Fruit fly (Drosophila melanogaster) whole organism, embryonic: ENCODE data around the gene bsk.
A peak's percentile ranks its signal among the peaks of the same experiment; 100 is the strongest.

Experiments used
- Aef1 ChIP-seq: fragments of 200-800 bp; sonication (Bioruptor generic); IDR thresholded peaks from 3 replicates; pipeline ENCODE4 v1.3.6; 2022; ENCODE audit warnings: missing biosample characterization, missing genetic modification characterization
- B-H2 ChIP-seq: fragments of 200-800 bp; sonication (Bioruptor generic); optimal IDR thresholded peaks from 2 replicates; lab custom pipeline; 2018; ENCODE audit warnings: missing biosample characterization, mild to moderate bottlenecking, missing genetic modification characterization
- C15 ChIP-seq: fragments of 200-800 bp; sonication (Bioruptor generic); IDR thresholded peaks from 3 replicates; pipeline ENCODE4 v1.3.6; 2022; ENCODE audit warnings: missing biosample characterization, missing genetic modification characterization
- CG1024 ChIP-seq: fragments of 200-800 bp; sonication (Bioruptor generic); IDR thresholded peaks from 2 replicates; pipeline ENCODE4 v1.3.6; 2022; ENCODE audit warnings: missing biosample characterization, missing genetic modification characterization
- CG10274 ChIP-seq: fragments of 200-800 bp; sonication (Bioruptor generic); optimal IDR thresholded peaks from 3 replicates; lab custom pipeline; 2017; ENCODE audit warnings: missing biosample characterization, mild to moderate bottlenecking, missing genetic modification characterization
- CG11247 ChIP-seq: fragments of 200-800 bp; sonication (Bioruptor generic); IDR thresholded peaks from 2 replicates; pipeline ENCODE4 v1.3.6; 2022; ENCODE audit warnings: missing biosample characterization, missing genetic modification characterization
- CG11456 ChIP-seq: fragments of 200-800 bp; sonication (Bioruptor generic); IDR thresholded peaks from 3 replicates; pipeline ENCODE4 v1.3.6; 2022; ENCODE audit warnings: missing biosample characterization, missing genetic modification characterization
- CG12391 ChIP-seq: fragments of 200-800 bp; sonication (Bioruptor generic); optimal IDR thresholded peaks from 3 replicates; lab custom pipeline; 2018; ENCODE audit warnings: missing biosample characterization, mild to moderate bottlenecking, missing genetic modification characterization, moderate library complexity
- CG15514 ChIP-seq: fragments of 200-800 bp; sonication (Bioruptor generic); optimal IDR thresholded peaks from 3 replicates; lab custom pipeline; 2017; ENCODE audit warnings: missing biosample characterization, missing genetic modification characterization, mild to moderate bottlenecking, moderate library complexity, missing genetic modification reagents
- CG1647 ChIP-seq: fragments of 200-800 bp; sonication (Bioruptor generic); optimal IDR thresholded peaks from 3 replicates; lab custom pipeline; 2016; ENCODE audit warnings: missing biosample characterization, missing genetic modification characterization
- CG17328 ChIP-seq: fragments of 200-800 bp; sonication (Bioruptor generic); IDR thresholded peaks from 2 replicates; pipeline ENCODE4 v1.3.6; 2022; ENCODE audit warnings: missing biosample characterization, missing genetic modification characterization
- CG1792 ChIP-seq: fragments of 200-800 bp; sonication (Bioruptor generic); optimal IDR thresholded peaks from 2 replicates; lab custom pipeline; 2016; ENCODE audit warnings: missing biosample characterization, missing genetic modification characterization
- CG2875 ChIP-seq: fragments of 200-800 bp; sonication (Bioruptor generic); optimal IDR thresholded peaks from 2 replicates; lab custom pipeline; 2017; ENCODE audit warnings: missing biosample characterization, mild to moderate bottlenecking, missing genetic modification characterization, missing genetic modification reagents
- CG3065 ChIP-seq: fragments of 200-800 bp; sonication (Bioruptor generic); optimal IDR thresholded peaks from 2 replicates; lab custom pipeline; 2016; ENCODE audit warnings: missing biosample characterization, missing genetic modification characterization
- CG3163 ChIP-seq: fragments of 200-800 bp; sonication (Bioruptor generic); optimal IDR thresholded peaks from 3 replicates; lab custom pipeline; 2016; ENCODE audit warnings: missing biosample characterization, missing genetic modification characterization
- CG32532 ChIP-seq: fragments of 200-800 bp; sonication (Bioruptor generic); IDR thresholded peaks from 2 replicates; pipeline ENCODE4 v1.3.6; 2022; ENCODE audit warnings: missing biosample characterization, missing genetic modification characterization
- CG34376 ChIP-seq: fragments of 200-800 bp; sonication (Bioruptor generic); optimal IDR thresholded peaks from 2 replicates; lab custom pipeline; 2018; ENCODE audit warnings: missing biosample characterization, mild to moderate bottlenecking, missing genetic modification characterization
- CG3838 ChIP-seq: fragments of 200-800 bp; sonication (Bioruptor generic); optimal IDR thresholded peaks from 3 replicates; lab custom pipeline; 2016; ENCODE audit warnings: missing biosample characterization, missing genetic modification characterization
- CG5180 ChIP-seq: fragments of 200-800 bp; sonication (Bioruptor generic); optimal IDR thresholded peaks from 3 replicates; lab custom pipeline; 2017; ENCODE audit warnings: missing biosample characterization, missing genetic modification characterization, mild to moderate bottlenecking, moderate library complexity, missing genetic modification reagents
- CG6272 ChIP-seq: fragments of 200-800 bp; sonication (Bioruptor generic); IDR thresholded peaks from 2 replicates; pipeline ENCODE4 v1.3.6; 2022; ENCODE audit warnings: missing biosample characterization, missing genetic modification characterization
- CG7271 ChIP-seq: fragments of 200-800 bp; sonication (Bioruptor generic); optimal IDR thresholded peaks from 2 replicates; lab custom pipeline; 2018; ENCODE audit warnings: missing biosample characterization, mild to moderate bottlenecking, missing genetic modification characterization, moderate library complexity
- CG9727 ChIP-seq: fragments of 200-800 bp; sonication (Bioruptor generic); optimal IDR thresholded peaks from 3 replicates; lab custom pipeline; 2017; ENCODE audit warnings: missing biosample characterization, mild to moderate bottlenecking, missing genetic modification characterization
- CG9817 ChIP-seq: fragments of 200-800 bp; sonication (Bioruptor generic); optimal IDR thresholded peaks from 2 replicates; lab custom pipeline; 2018; ENCODE audit warnings: missing biosample characterization, mild to moderate bottlenecking, missing genetic modification characterization, moderate library complexity
- CkIIα-i1 ChIP-seq: fragments of 200-800 bp; sonication (Bioruptor generic); IDR thresholded peaks from 2 replicates; pipeline ENCODE4 v1.3.6; 2022; ENCODE audit warnings: missing biosample characterization, missing genetic modification characterization
- D ChIP-seq, 2 experiments: fragments of 200-800 bp in 1 of 2; fragments of >200 bp in 1 of 2; sonication (Bioruptor generic) in 1 of 2; optimal IDR thresholded peaks; 2 replicates in 1 of 2; 3 replicates in 1 of 2; lab custom pipeline; 2017; ENCODE audit warnings: mild to moderate bottlenecking in 1 of 2, missing biosample characterization in 1 of 2, missing genetic modification characterization in 1 of 2, missing genetic modification reagents in 1 of 2
- D19A ChIP-seq: fragments of 200-800 bp; optimal IDR thresholded peaks from 3 replicates; lab custom pipeline; 2019; ENCODE audit warnings: missing biosample characterization, mild to moderate bottlenecking, missing genetic modification characterization, moderate library complexity
- Dad ChIP-seq: fragments of 200-800 bp; sonication (Bioruptor generic); optimal IDR thresholded peaks from 3 replicates; lab custom pipeline; 2016; ENCODE audit warnings: missing biosample characterization, missing genetic modification characterization
- E2f1 ChIP-seq: fragments of 200-800 bp; sonication (Bioruptor generic); IDR thresholded peaks from 2 replicates; pipeline ENCODE4 v1.3.6; 2022; ENCODE audit warnings: missing biosample characterization, missing genetic modification characterization
- Fer1 ChIP-seq: fragments of 200-800 bp; sonication (Bioruptor generic); optimal IDR thresholded peaks from 2 replicates; lab custom pipeline; 2017; ENCODE audit warnings: missing biosample characterization, mild to moderate bottlenecking, missing genetic modification characterization
- HLH3B ChIP-seq: fragments of 200-800 bp; sonication (Bioruptor generic); IDR thresholded peaks from 2 replicates; pipeline ENCODE4 v1.3.6; 2022; ENCODE audit warnings: missing biosample characterization, missing genetic modification characterization
- Hsf ChIP-seq: fragments of 200-800 bp; sonication (Bioruptor generic); optimal IDR thresholded peaks from 3 replicates; lab custom pipeline; 2016; ENCODE audit warnings: missing biosample characterization, missing genetic modification characterization
- Med ChIP-seq: fragments of 200-800 bp; sonication (Bioruptor generic); peaks from one replicate; lab custom pipeline; 2016; ENCODE audit warnings: missing biosample characterization, missing genetic modification characterization, mild to moderate bottlenecking, inconsistent platforms, moderate library complexity
- Poxn ChIP-seq: fragments of 200-800 bp; sonication (Bioruptor generic); IDR thresholded peaks from 2 replicates; pipeline ENCODE4 v1.3.6; 2022; ENCODE audit warnings: missing biosample characterization, missing genetic modification characterization
- Sox102F ChIP-seq: fragments of 200-800 bp; sonication (Bioruptor generic); optimal IDR thresholded peaks from 2 replicates; lab custom pipeline; 2018; ENCODE audit warnings: missing biosample characterization, mild to moderate bottlenecking, missing genetic modification characterization, moderate library complexity
- Sry-β ChIP-seq: fragments of 200-800 bp; sonication (Bioruptor generic); optimal IDR thresholded peaks from 2 replicates; lab custom pipeline; 2018; ENCODE audit warnings: missing biosample characterization, mild to moderate bottlenecking, missing genetic modification characterization, moderate library complexity
- Xbp1 ChIP-seq: fragments of 200-800 bp; sonication (Bioruptor generic); optimal IDR thresholded peaks from 3 replicates; lab custom pipeline; 2016; ENCODE audit warnings: missing biosample characterization, mild to moderate bottlenecking, missing genetic modification characterization
- bowl ChIP-seq: fragments of 200-800 bp; sonication (Bioruptor generic); IDR thresholded peaks from 2 replicates; pipeline ENCODE4 v1.3.6; 2022; ENCODE audit warnings: missing biosample characterization, missing genetic modification characterization
- btn ChIP-seq: fragments of 200-800 bp; sonication (Bioruptor generic); optimal IDR thresholded peaks from 2 replicates; lab custom pipeline; 2016; ENCODE audit warnings: missing biosample characterization, missing genetic modification characterization
- caup ChIP-seq: fragments of 200-800 bp; sonication (Bioruptor generic); optimal IDR thresholded peaks from 3 replicates; lab custom pipeline; 2017; ENCODE audit warnings: missing biosample characterization, mild to moderate bottlenecking, missing genetic modification characterization, moderate library complexity; ENCODE audit not compliant: severe bottlenecking
- dm ChIP-seq: fragments of 200-800 bp; sonication (Bioruptor generic); optimal IDR thresholded peaks from 3 replicates; lab custom pipeline; 2016; ENCODE audit warnings: missing biosample characterization, missing genetic modification characterization
- fu2 ChIP-seq: fragments of 200-800 bp; sonication (Bioruptor generic); optimal IDR thresholded peaks from 2 replicates; lab custom pipeline; 2016; ENCODE audit warnings: missing biosample characterization, missing genetic modification characterization
- lov ChIP-seq, 2 experiments: fragments of 200-800 bp in 1 of 2; fragments of >200 bp in 1 of 2; sonication (Bioruptor generic) in 1 of 2; IDR thresholded peaks in 1 of 2; optimal IDR thresholded peaks in 1 of 2; 2 replicates in 1 of 2; 3 replicates in 1 of 2; pipeline versions ENCODE4 v1.3.6 to Lab custom; 2017 to 2022; ENCODE audit warnings: missing biosample characterization in 1 of 2, missing genetic modification characterization in 1 of 2
- mirr ChIP-seq: fragments of 200-800 bp; sonication (Bioruptor generic); optimal IDR thresholded peaks from 3 replicates; lab custom pipeline; 2018; ENCODE audit warnings: missing biosample characterization, mild to moderate bottlenecking, missing genetic modification characterization
- p53 ChIP-seq: fragments of 200-800 bp; sonication (Bioruptor generic); optimal IDR thresholded peaks from 2 replicates; lab custom pipeline; 2016; ENCODE audit warnings: missing biosample characterization, missing genetic modification characterization
- pb ChIP-seq: fragments of 200-800 bp; sonication (Bioruptor generic); optimal IDR thresholded peaks from 3 replicates; lab custom pipeline; 2016; ENCODE audit warnings: missing biosample characterization, missing genetic modification characterization
- repo ChIP-seq: fragments of 200-800 bp; sonication (Bioruptor generic); optimal IDR thresholded peaks from 2 replicates; lab custom pipeline; 2016; ENCODE audit warnings: missing biosample characterization, missing genetic modification characterization
- row ChIP-seq: fragments of 200-800 bp; sonication (Bioruptor generic); IDR thresholded peaks from 3 replicates; pipeline ENCODE4 v1.3.6; 2022; ENCODE audit warnings: missing biosample characterization, missing genetic modification characterization
- salm ChIP-seq: fragments of 200-800 bp; sonication (Bioruptor generic); optimal IDR thresholded peaks from 2 replicates; lab custom pipeline; 2018; ENCODE audit warnings: missing biosample characterization, mild to moderate bottlenecking, missing genetic modification characterization
- so ChIP-seq: fragments of 200-800 bp; sonication (Bioruptor generic); IDR thresholded peaks from 3 replicates; pipeline ENCODE4 v1.3.6; 2022; ENCODE audit warnings: missing biosample characterization, missing genetic modification characterization

bsk gene

dm6 chr2L:10220501-10221386 lies 29.6 kb downstream of the bsk start, which contains the start of the genes Npc1a and Prosalpha6 (continued):
- TF ChIP-seq CG32532 (GFP tag; lab: Robert Waterston, UW) (no peak), Sox102F (GFP tag; lab: Kevin White, UChicago) (no peak), btn (GFP tag; lab: Kevin White, UChicago) (no peak), D19A (tag; lab: Kevin White, UChicago) (no peak), E2f1 (no peak), B-H2 (no peak), salm (tag; lab: Kevin White, UChicago) (no peak), CG3163 (GFP tag; lab: Kevin White, UChicago) (no peak), Hsf (peak; percentile 46), caup (GFP tag; lab: Kevin White, UChicago) (no peak), dm (GFP tag; lab: Kevin White, UChicago) (no peak), Aef1 (GFP tag; lab: Robert Waterston, UW) (no peak), CG1024 (peak; percentile 70), Poxn (no peak), CkIIα-i1 (no peak), CG34376 (peak; percentile 36), CG12391 (tag; lab: Kevin White, UChicago) (peak; percentile 55), CG11247 (GFP tag; lab: Robert Waterston, UW) (no peak), mirr (GFP tag; lab: Kevin White, UChicago) (peak; percentile 26), Xbp1 (GFP tag; lab: Kevin White, UChicago) (peak; percentile 15), Med (peak; percentile 79), CG6272 (no peak), CG11456 (GFP tag; lab: Robert Waterston, UW) (no peak), CG10274 (GFP tag; lab: Kevin White, UChicago) (no peak), pb (GFP tag; lab: Kevin White, UChicago) (no peak), Fer1 (GFP tag; lab: Kevin White, UChicago) (peak; percentile 5), CG2875 (GFP tag; lab: Kevin White, UChicago) (no peak), CG1792 (GFP tag; lab: Kevin White, UChicago) (no peak), CG17328 (GFP tag; lab: Robert Waterston, UW) (no peak), CG15514 (peak; percentile 16), Dad (no peak), lov (optimal IDR thresholded peaks at IDR 0.05; lab: Kevin White, UChicago) (no peak), lov (GFP tag; IDR thresholded peaks at IDR 0.05; lab: Robert Waterston, UW) (no peak), D (optimal IDR thresholded peaks at IDR 0.05; lab: Kevin White, UChicago) (no peak), D (GFP tag; optimal IDR thresholded peaks at IDR 0.05; lab: Kevin White, UChicago) (no peak), C15 (GFP tag; lab: Robert Waterston, UW) (no peak), CG9727 (GFP tag; lab: Kevin White, UChicago) (peak; percentile 12), CG3065 (GFP tag; lab: Kevin White, UChicago) (no peak), Sry-β (GFP tag; lab: Kevin White, UChicago) (peak; percentile 46), CG7271 (tag; lab: Kevin White, UChicago) (no peak), row (GFP tag; lab: Robert Waterston, UW) (peak; percentile 71), HLH3B (GFP tag; lab: Robert Waterston, UW) (no peak), CG9817 (no peak), repo (GFP tag; lab: Kevin White, UChicago) (no peak), fu2 (GFP tag; lab: Kevin White, UChicago) (no peak), CG3838 (GFP tag; lab: Kevin White, UChicago) (no peak), bowl (no peak), CG1647 (no peak), p53 (GFP tag; lab: Kevin White, UChicago) (no peak), so (GFP tag; lab: Robert Waterston, UW) (peak; percentile 39; the same call in 1 of the 3 replicates), CG5180 (GFP tag; lab: Kevin White, UChicago) (peak; percentile 21)
